Fruit fly (Drosophila melanogaster) Kc167 (cell line): ENCODE data around the gene CG10602.

Experiments
- Myc ChIP-seq: fragments of >200 bp; optimal IDR thresholded peaks from 2 replicates; lab custom pipeline; 2017; ENCODE audit warnings: missing external identifiers
- Sin3A ChIP-seq: fragments of >200 bp; optimal IDR thresholded peaks from 2 replicates; lab custom pipeline; 2018; ENCODE audit warnings: missing external identifiers
- h ChIP-seq: fragments of >200 bp; optimal IDR thresholded peaks from 3 replicates; lab custom pipeline; 2018; ENCODE audit warnings: missing external identifiers
- insv ChIP-seq: fragments of >200 bp; optimal IDR thresholded peaks from 3 replicates; lab custom pipeline; 2018; ENCODE audit warnings: missing external identifiers
- psq ChIP-seq: fragments of >200 bp; optimal IDR thresholded peaks from 2 replicates; lab custom pipeline; 2017; ENCODE audit warnings: missing external identifiers
- ttk ChIP-seq: sonication (Bioruptor generic); optimal IDR thresholded peaks from 2 replicates; lab custom pipeline; 2017; ENCODE audit warnings: missing external identifiers

The CG10602 gene

dm6 chr2L:18886904-18887303 lies 27.9 kb upstream of the CG10602 start:
- TF ChIP-seq ttk (no peak), insv (lab: Kevin White, UChicago) (no peak), h (lab: Kevin White, UChicago) (no peak), Sin3A (lab: Kevin White, UChicago) (no peak), Myc (no peak), psq (lab: Kevin White, UChicago) (no peak)

- TF ChIP-seq Sin3A (lab: Kevin White, UChicago) (no peak), insv (lab: Kevin White, UChicago) (no peak), psq (lab: Kevin White, UChicago) (no peak), Myc (no peak), h (lab: Kevin White, UChicago) (no peak), ttk (no peak)
Measured at dm6 chr2L:18884783-18885182, 25.7 kb upstream of the CG10602 start.

dm6 chr2L:18882734-18883133 lies 23.7 kb upstream of the CG10602 start:
- TF ChIP-seq Sin3A (lab: Kevin White, UChicago), result no peak
- TF ChIP-seq h (lab: Kevin White, UChicago), result no peak
- no peak for TF ChIP-seq Myc
- TF ChIP-seq insv (lab: Kevin White, UChicago), result no peak
- TF ChIP-seq psq (lab: Kevin White, UChicago), result no peak
- no peak for TF ChIP-seq ttk

dm6 chr2L:18881014-18881660 lies 22.1 kb upstream of the CG10602 start, which contains the start of gene tup:
TSS of gene tup (minus strand) at chr2L:18881261.
- no peak for TF ChIP-seq ttk
- no peak for TF ChIP-seq Myc
- no peak for TF ChIP-seq insv (lab: Kevin White, UChicago)
- TF ChIP-seq h (lab: Kevin White, UChicago), result no peak
- no peak for TF ChIP-seq psq (lab: Kevin White, UChicago)
- TF ChIP-seq Sin3A (lab: Kevin White, UChicago), result no peak

- no peak for TF ChIP-seq ttk
- TF ChIP-seq h (lab: Kevin White, UChicago), result no peak
- no peak for TF ChIP-seq Myc
- TF ChIP-seq insv (lab: Kevin White, UChicago), result no peak
- no peak for TF ChIP-seq Sin3A (lab: Kevin White, UChicago)
- no peak for TF ChIP-seq psq (lab: Kevin White, UChicago)
Measured at dm6 chr2L:18878439-18878838, 19.4 kb upstream of the CG10602 start.

- TF ChIP-seq h (lab: Kevin White, UChicago) (no peak), ttk (no peak), Sin3A (lab: Kevin White, UChicago) (no peak), psq (lab: Kevin White, UChicago) (no peak), Myc (no peak), insv (lab: Kevin White, UChicago) (no peak)
Measured at dm6 chr2L:18875213-18875612, 16.2 kb upstream of the CG10602 start.

dm6 chr2L:18871822-18872221 lies 12.8 kb upstream of the CG10602 start:
- TF ChIP-seq Myc (no peak), insv (lab: Kevin White, UChicago) (no peak), psq (lab: Kevin White, UChicago) (no peak), Sin3A (lab: Kevin White, UChicago) (no peak), h (lab: Kevin White, UChicago) (no peak), ttk (no peak)

- TF ChIP-seq insv (lab: Kevin White, UChicago) (no peak), Sin3A (lab: Kevin White, UChicago) (no peak), h (lab: Kevin White, UChicago) (no peak), psq (lab: Kevin White, UChicago) (no peak), ttk (no peak), Myc (no peak)
Measured at dm6 chr2L:18867815-18868214, 8.8 kb upstream of the CG10602 start.

- TF ChIP-seq psq (lab: Kevin White, UChicago) (no peak), Myc (no peak), insv (lab: Kevin White, UChicago) (no peak), ttk (no peak), Sin3A (lab: Kevin White, UChicago) (no peak), h (lab: Kevin White, UChicago) (no peak)
Measured at dm6 chr2L:18866582-18866981, 7.5 kb upstream of the CG10602 start.

- TF ChIP-seq insv (lab: Kevin White, UChicago), result no peak
- TF ChIP-seq psq (lab: Kevin White, UChicago), result no peak
- no peak for TF ChIP-seq h (lab: Kevin White, UChicago)
- TF ChIP-seq ttk, result no peak
- TF ChIP-seq Myc, result no peak
- no peak for TF ChIP-seq Sin3A (lab: Kevin White, UChicago)
Measured at dm6 chr2L:18864981-18865380, 5.9 kb upstream of the CG10602 start.

- TF ChIP-seq h (lab: Kevin White, UChicago) (no peak), insv (lab: Kevin White, UChicago) (no peak), ttk (no peak), Sin3A (lab: Kevin White, UChicago) (no peak), Myc (no peak), psq (lab: Kevin White, UChicago) (no peak)
Measured at dm6 chr2L:18864093-18864492, 5.0 kb upstream of the CG10602 start.

- TF ChIP-seq h (lab: Kevin White, UChicago) (no peak), insv (lab: Kevin White, UChicago) (no peak), Sin3A (lab: Kevin White, UChicago) (no peak), Myc (no peak), psq (lab: Kevin White, UChicago) (no peak), ttk (no peak)
Measured at dm6 chr2L:18860920-18861319, 1.9 kb upstream of the CG10602 start.
